Fruit fly (Drosophila melanogaster) S2 (cell line): ENCODE data around the gene sowi.

ENCODE experiments used
- CG8478 ChIP-seq: fragments of >200 bp; optimal IDR thresholded peaks from 2 replicates; lab custom pipeline; 2018
- CTCF ChIP-seq, 2 experiments: fragments of >200 bp; optimal IDR thresholded peaks; 2 replicates each; lab custom pipeline; 2018

DNA sequence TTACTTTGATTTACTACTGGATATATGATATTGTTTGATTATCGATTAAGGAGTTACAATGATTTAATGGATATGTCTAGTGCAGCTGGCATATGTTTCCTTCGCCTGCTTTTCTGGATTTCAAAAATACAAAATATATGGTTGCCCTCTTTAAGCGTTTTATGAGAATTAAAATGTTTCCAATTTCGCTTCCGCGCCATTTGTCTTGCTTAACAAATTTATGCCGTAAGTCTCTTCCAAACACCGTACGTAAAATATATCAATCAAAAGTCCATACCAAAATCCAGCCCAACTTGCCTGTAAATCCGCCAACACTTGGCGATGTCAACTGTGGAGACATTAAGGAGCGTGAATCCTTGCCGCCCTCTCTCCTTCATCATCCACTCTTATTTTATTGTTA lies 1.5 kb upstream of the sowi start, which contains the start of gene CG15177:
- TF ChIP-seq CG8478 (lab: Kevin White, UChicago) = no peak
- TF ChIP-seq CTCF (optimal IDR thresholded peaks at IDR 0.05; lab: Kevin White, UChicago) = no peak
